Worm (Caenorhabditis elegans) whole organism, young adult: Measurements from ENCODE around the gene F26D11.12.

ENCODE experiments used
- B0261.1 ChIP-seq: sonication (generic microtip); optimal IDR thresholded peaks from 2 replicates; lab custom pipeline; 2016; ENCODE audit warnings: mild to moderate bottlenecking, missing genetic modification characterization, moderate library complexity, missing compliant biosample characterization
- mes-4 ChIP-seq: sonication (generic microtip); optimal IDR thresholded peaks from 2 replicates; lab custom pipeline; 2016; ENCODE audit warnings: missing genotype, missing genetic modification characterization, missing compliant biosample characterization
- unc-62 ChIP-seq: fragments of 150-350 bp; optimal IDR thresholded peaks from 2 replicates; lab custom pipeline; 2014; ENCODE audit warnings: missing biosample characterization, missing genetic modification reagents, missing genetic modification characterization

Gene F26D11.12

ce11 chrV:7908431-7908830 is 46.7 kb downstream of the F26D11.12 start (continued):
- TF ChIP-seq B0261.1 (tag; lab: Kevin White, UChicago) (no peak), unc-62 (GFP tag; lab: Kevin White, UChicago) (no peak), mes-4 (tag; lab: Kevin White, UChicago) (no peak)
